Fruit fly (Drosophila melanogaster) whole organism, adult: ENCODE data around the gene CG31365.

Experiments
- CG12768 ChIP-seq: fragments of 200-800 bp; sonication (Bioruptor generic); optimal IDR thresholded peaks from 2 replicates; lab custom pipeline; 2017; ENCODE audit warnings: missing biosample characterization, missing genetic modification characterization, mild to moderate bottlenecking, moderate library complexity, missing genetic modification reagents
- CG33017 ChIP-seq: fragments of 200-800 bp; sonication (Bioruptor generic); optimal IDR thresholded peaks from 2 replicates; lab custom pipeline; 2018; ENCODE audit warnings: missing biosample characterization, mild to moderate bottlenecking, missing genetic modification characterization, moderate library complexity
- CG5204 ChIP-seq: fragments of 200-800 bp; sonication (Bioruptor generic); optimal IDR thresholded peaks from 2 replicates; lab custom pipeline; 2016; ENCODE audit warnings: missing biosample characterization, missing genetic modification characterization
- CG7045 ChIP-seq: fragments of 200-800 bp; sonication (Bioruptor generic); optimal IDR thresholded peaks from 2 replicates; lab custom pipeline; 2017; ENCODE audit warnings: missing biosample characterization, mild to moderate bottlenecking, missing genetic modification characterization
- Clk ChIP-seq: fragments of 200-800 bp; sonication (Bioruptor generic); optimal IDR thresholded peaks from 2 replicates; lab custom pipeline; 2017; ENCODE audit warnings: missing biosample characterization, missing genetic modification characterization
- Hr96 ChIP-seq: fragments of 200-800 bp; sonication (Bioruptor generic); optimal IDR thresholded peaks from 2 replicates; lab custom pipeline; 2016; ENCODE audit warnings: missing biosample characterization, missing genetic modification characterization
- bab1 ChIP-seq: fragments of 200-800 bp; sonication (Bioruptor generic); optimal IDR thresholded peaks from 3 replicates; lab custom pipeline; 2019; ENCODE audit warnings: missing biosample characterization, mild to moderate bottlenecking, missing genetic modification characterization, moderate library complexity
- cic ChIP-seq: fragments of 200-800 bp; sonication (Bioruptor generic); optimal IDR thresholded peaks from 2 replicates; lab custom pipeline; 2017; ENCODE audit warnings: missing biosample characterization, mild to moderate bottlenecking, missing genetic modification characterization, moderate library complexity
- kay ChIP-seq: fragments of 200-800 bp; sonication (Bioruptor generic); peaks from one replicate; lab custom pipeline; 2016; ENCODE audit warnings: missing biosample characterization, missing genetic modification characterization, borderline replicate concordance
- ovo ChIP-seq: fragments of 200-800 bp; sonication (Bioruptor generic); optimal IDR thresholded peaks from 2 replicates; lab custom pipeline; 2016; ENCODE audit warnings: missing biosample characterization, missing genetic modification characterization
- toe ChIP-seq: fragments of 200-800 bp; sonication (Bioruptor generic); optimal IDR thresholded peaks from 2 replicates; lab custom pipeline; 2016; ENCODE audit warnings: missing biosample characterization, missing genetic modification characterization

DNA sequence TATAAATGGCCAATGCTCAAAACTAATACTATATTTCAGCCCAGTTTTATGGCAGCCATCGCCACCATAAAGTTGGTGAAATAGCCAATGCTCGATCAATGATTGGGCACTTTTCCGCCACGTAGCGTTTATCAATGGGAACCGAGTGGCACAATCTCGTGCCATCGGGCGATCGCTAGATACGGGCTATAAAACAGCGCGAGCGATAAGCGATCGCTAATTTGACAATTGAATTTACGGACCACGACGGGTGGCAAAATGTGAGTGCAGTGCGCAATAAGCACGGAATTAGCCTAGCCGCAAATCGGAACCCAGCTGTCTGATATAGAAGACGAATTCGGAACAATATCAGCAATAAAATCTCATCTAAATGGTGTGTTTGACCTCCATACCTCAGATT lies 14.1 kb upstream of the CG31365 start:
- TF ChIP-seq ovo (GFP tag; lab: Kevin White, UChicago) (no peak), CG7045 (GFP tag; lab: Kevin White, UChicago) (no peak), CG12768 (no peak), kay (GFP tag; lab: Kevin White, UChicago) (no peak), CG33017 (tag; lab: Kevin White, UChicago) (no peak), Hr96 (GFP tag; lab: Kevin White, UChicago) (no peak), Clk (no peak), CG5204 (GFP tag; lab: Kevin White, UChicago) (no peak), bab1 (GFP tag; lab: Kevin White, UChicago) (no peak), cic (GFP tag; lab: Kevin White, UChicago) (no peak), toe (GFP tag; lab: Kevin White, UChicago) (no peak)
